Fruit fly (Drosophila melanogaster) whole organism, embryonic: ENCODE data around the gene Nse1.

Source experiments
- Ada2b ChIP-seq: fragments of 200-800 bp; sonication (Bioruptor generic); IDR thresholded peaks from 2 replicates; pipeline ENCODE4 v1.3.6; 2022; ENCODE audit warnings: missing biosample characterization, missing genetic modification characterization
- Antp ChIP-seq: fragments of 200-800 bp; sonication (Bioruptor generic); optimal IDR thresholded peaks from 3 replicates; lab custom pipeline; 2016; ENCODE audit warnings: missing biosample characterization, missing genetic modification characterization
- Atf-2 ChIP-seq: fragments of 200-800 bp; sonication (Bioruptor generic); optimal IDR thresholded peaks from 2 replicates; lab custom pipeline; 2016; ENCODE audit warnings: missing biosample characterization, missing genetic modification characterization
- B-H2 ChIP-seq: fragments of 200-800 bp; sonication (Bioruptor generic); optimal IDR thresholded peaks from 2 replicates; lab custom pipeline; 2018; ENCODE audit warnings: missing biosample characterization, mild to moderate bottlenecking, missing genetic modification characterization
- CG11398 ChIP-seq: fragments of 200-800 bp; sonication (Bioruptor generic); optimal IDR thresholded peaks from 2 replicates; lab custom pipeline; 2016; ENCODE audit warnings: missing biosample characterization, missing genetic modification characterization
- CG12299 ChIP-seq: fragments of 200-800 bp; sonication (Bioruptor generic); optimal IDR thresholded peaks from 2 replicates; lab custom pipeline; 2018; ENCODE audit warnings: missing biosample characterization, mild to moderate bottlenecking, missing genetic modification characterization
- CG13287 ChIP-seq: fragments of 200-800 bp; sonication (Bioruptor generic); IDR thresholded peaks from 2 replicates; pipeline ENCODE4 v1.3.6; 2022; ENCODE audit warnings: missing biosample characterization, missing genetic modification characterization; ENCODE audit not compliant: partially characterized antibody
- CG15696 ChIP-seq: fragments of 200-800 bp; sonication (Bioruptor generic); optimal IDR thresholded peaks from 2 replicates; lab custom pipeline; 2019; ENCODE audit warnings: missing biosample characterization, mild to moderate bottlenecking, missing genetic modification characterization, moderate library complexity
- CG1647 ChIP-seq: fragments of 200-800 bp; sonication (Bioruptor generic); optimal IDR thresholded peaks from 3 replicates; lab custom pipeline; 2016; ENCODE audit warnings: missing biosample characterization, missing genetic modification characterization
- CG17359 ChIP-seq: fragments of 200-800 bp; sonication (Bioruptor generic); optimal IDR thresholded peaks from 3 replicates; lab custom pipeline; 2018; ENCODE audit warnings: missing biosample characterization, mild to moderate bottlenecking, missing genetic modification characterization, moderate library complexity
- CG2202 ChIP-seq: fragments of 200-800 bp; sonication (Bioruptor generic); optimal IDR thresholded peaks from 2 replicates; lab custom pipeline; 2018; ENCODE audit warnings: missing biosample characterization, mild to moderate bottlenecking, missing genetic modification characterization
- CG2712 ChIP-seq: fragments of 200-800 bp; optimal IDR thresholded peaks from 3 replicates; lab custom pipeline; 2019; ENCODE audit warnings: missing biosample characterization, mild to moderate bottlenecking, missing genetic modification characterization, moderate library complexity
- CG30403 ChIP-seq: fragments of 200-800 bp; sonication (Bioruptor generic); optimal IDR thresholded peaks from 3 replicates; lab custom pipeline; 2016; ENCODE audit warnings: missing biosample characterization, missing genetic modification characterization
- CG33213 ChIP-seq: fragments of 200-800 bp; sonication (Bioruptor generic); optimal IDR thresholded peaks from 3 replicates; lab custom pipeline; 2016; ENCODE audit warnings: missing biosample characterization, missing genetic modification characterization
- CG42726 ChIP-seq: fragments of 200-800 bp; sonication (Bioruptor generic); IDR thresholded peaks from 2 replicates; pipeline ENCODE4 v1.3.6; 2022; ENCODE audit warnings: missing biosample characterization, missing genetic modification characterization; ENCODE audit not compliant: partially characterized antibody
- CG6683 ChIP-seq: fragments of 200-800 bp; sonication (Bioruptor generic); optimal IDR thresholded peaks from 2 replicates; lab custom pipeline; 2017; ENCODE audit warnings: missing biosample characterization, mild to moderate bottlenecking, missing genetic modification characterization, missing genetic modification reagents
- CG7372 ChIP-seq: fragments of 200-800 bp; sonication (Bioruptor generic); IDR thresholded peaks from 2 replicates; pipeline ENCODE4 v1.3.6; 2022; ENCODE audit warnings: missing biosample characterization, missing genetic modification characterization
- CG7745 ChIP-seq: fragments of 200-800 bp; sonication (Bioruptor generic); optimal IDR thresholded peaks from 2 replicates; lab custom pipeline; 2018; ENCODE audit warnings: missing biosample characterization, mild to moderate bottlenecking, missing genetic modification characterization, moderate library complexity
- CG8089 ChIP-seq: fragments of 200-800 bp; sonication (Bioruptor generic); optimal IDR thresholded peaks from 3 replicates; lab custom pipeline; 2016; ENCODE audit warnings: missing biosample characterization, missing genetic modification characterization
- CHES-1-like ChIP-seq: fragments of 200-800 bp; sonication (Bioruptor generic); optimal IDR thresholded peaks from 2 replicates; lab custom pipeline; 2016; ENCODE audit warnings: missing biosample characterization, missing genetic modification characterization
- Camta ChIP-seq: fragments of 200-800 bp; sonication (Bioruptor generic); optimal IDR thresholded peaks from 2 replicates; lab custom pipeline; 2016; ENCODE audit warnings: missing biosample characterization, missing genetic modification characterization
- Dbx ChIP-seq: fragments of 200-800 bp; sonication (Bioruptor generic); IDR thresholded peaks from 3 replicates; pipeline ENCODE4 v1.3.6; 2022; ENCODE audit warnings: missing biosample characterization, missing genetic modification characterization
- Dfd ChIP-seq, 2 experiments: fragments of >200 bp; optimal IDR thresholded peaks; 2 replicates each; lab custom pipeline; 2017; ENCODE audit warnings: missing biosample characterization in 2 of 2, missing genetic modification characterization in 2 of 2
- ERR ChIP-seq: fragments of 200-800 bp; sonication (Bioruptor generic); optimal IDR thresholded peaks from 2 replicates; lab custom pipeline; 2016; ENCODE audit warnings: missing biosample characterization, missing genetic modification characterization
- Ets65A ChIP-seq: fragments of 200-800 bp; sonication (Bioruptor generic); peaks from one replicate; lab custom pipeline; 2016; ENCODE audit warnings: missing biosample characterization, missing genetic modification characterization
- Hr51 ChIP-seq, 2 experiments: fragments of 200-800 bp; sonication (Bioruptor generic); optimal IDR thresholded peaks; 2 replicates in 1 of 2; 3 replicates in 1 of 2; lab custom pipeline; 2016 to 2018; ENCODE audit warnings: missing biosample characterization in 2 of 2, missing genetic modification characterization in 2 of 2, mild to moderate bottlenecking in 1 of 2, moderate library complexity in 1 of 2
- NC2α ChIP-seq: fragments of 200-800 bp; sonication (Bioruptor generic); optimal IDR thresholded peaks from 2 replicates; lab custom pipeline; 2016; ENCODE audit warnings: missing biosample characterization, missing genetic modification characterization
- Neu2 ChIP-seq: fragments of 200-800 bp; sonication (Bioruptor generic); optimal IDR thresholded peaks from 3 replicates; lab custom pipeline; 2016; ENCODE audit warnings: missing biosample characterization, missing genetic modification characterization, borderline replicate concordance
- Opbp ChIP-seq: fragments of 200-800 bp; sonication (Bioruptor generic); IDR thresholded peaks from 3 replicates; pipeline ENCODE4 v1.3.6; 2022; ENCODE audit warnings: missing biosample characterization, missing genetic modification characterization; ENCODE audit not compliant: partially characterized antibody
- abd-A ChIP-seq: fragments of 200-800 bp; sonication (Bioruptor generic); optimal IDR thresholded peaks from 3 replicates; lab custom pipeline; 2019; ENCODE audit warnings: missing biosample characterization, mild to moderate bottlenecking, missing genetic modification characterization, moderate library complexity
- az2 ChIP-seq: fragments of 200-800 bp; sonication (Bioruptor generic); optimal IDR thresholded peaks from 3 replicates; lab custom pipeline; 2016; ENCODE audit warnings: missing biosample characterization, missing genetic modification characterization
- bab2 ChIP-seq: fragments of 200-800 bp; sonication (Bioruptor generic); optimal IDR thresholded peaks from 2 replicates; lab custom pipeline; 2016; ENCODE audit warnings: missing biosample characterization, missing genetic modification characterization
- cad ChIP-seq: fragments of >200 bp; optimal IDR thresholded peaks from 2 replicates; lab custom pipeline; 2017; ENCODE audit warnings: missing biosample characterization, missing genetic modification characterization
- croc ChIP-seq: fragments of 200-800 bp; sonication (Bioruptor generic); conservative IDR thresholded peaks from 3 replicates; pipeline ENCODE4 v1.3.6; 2022; ENCODE audit warnings: missing biosample characterization, missing genetic modification characterization
- eve ChIP-seq, 2 experiments: fragments of >200 bp; optimal IDR thresholded peaks; 2 replicates each; lab custom pipeline; 2017; ENCODE audit warnings: missing biosample characterization in 2 of 2, missing genetic modification characterization in 2 of 2
- gsb-n ChIP-seq: fragments of 200-800 bp; sonication (Bioruptor generic); optimal IDR thresholded peaks from 3 replicates; lab custom pipeline; 2018; ENCODE audit warnings: missing biosample characterization, mild to moderate bottlenecking, missing genetic modification characterization
- hb ChIP-seq: fragments of 200-800 bp; sonication (Bioruptor generic); IDR thresholded peaks from 3 replicates; pipeline ENCODE4 v1.3.6; 2022; ENCODE audit warnings: missing biosample characterization, missing genetic modification characterization; ENCODE audit not compliant: partially characterized antibody
- her ChIP-seq: fragments of 200-800 bp; sonication (Bioruptor generic); optimal IDR thresholded peaks from 2 replicates; lab custom pipeline; 2016; ENCODE audit warnings: missing biosample characterization, missing genetic modification characterization
- insv ChIP-seq, 2 experiments: fragments of 200-800 bp; sonication (Bioruptor generic); optimal IDR thresholded peaks; 3 replicates each; lab custom pipeline; 2016 to 2018; ENCODE audit warnings: missing biosample characterization in 2 of 2, missing genetic modification characterization in 2 of 2
- jigr1 ChIP-seq: fragments of 200-800 bp; sonication (Bioruptor generic); IDR thresholded peaks from 3 replicates; pipeline ENCODE4 v1.3.6; 2022; ENCODE audit warnings: missing biosample characterization, missing genetic modification characterization
- jumu ChIP-seq: fragments of 200-800 bp; sonication (Bioruptor generic); optimal IDR thresholded peaks from 3 replicates; lab custom pipeline; 2016; ENCODE audit warnings: missing biosample characterization, missing genetic modification characterization
- kni ChIP-seq: fragments of 200-800 bp; sonication (Bioruptor generic); optimal IDR thresholded peaks from 3 replicates; lab custom pipeline; 2017; ENCODE audit warnings: mild to moderate bottlenecking, missing biosample characterization, missing genetic modification reagents, missing genetic modification characterization
- mld ChIP-seq: fragments of 200-800 bp; sonication (Bioruptor generic); IDR thresholded peaks from 3 replicates; pipeline ENCODE4 v1.3.6; 2022; ENCODE audit warnings: missing biosample characterization, missing genetic modification characterization; ENCODE audit not compliant: partially characterized antibody
- p53 ChIP-seq: fragments of 200-800 bp; sonication (Bioruptor generic); optimal IDR thresholded peaks from 2 replicates; lab custom pipeline; 2016; ENCODE audit warnings: missing biosample characterization, missing genetic modification characterization
- peb ChIP-seq: fragments of 200-800 bp; sonication (Bioruptor generic); IDR thresholded peaks from 2 replicates; pipeline ENCODE4 v1.3.6; 2022; ENCODE audit warnings: missing biosample characterization, missing genetic modification characterization
- row ChIP-seq: fragments of 200-800 bp; sonication (Bioruptor generic); IDR thresholded peaks from 3 replicates; pipeline ENCODE4 v1.3.6; 2022; ENCODE audit warnings: missing biosample characterization, missing genetic modification characterization
- sisA ChIP-seq: fragments of 200-800 bp; sonication (Bioruptor generic); IDR thresholded peaks from 2 replicates; pipeline ENCODE4 v1.3.6; 2022; ENCODE audit warnings: missing biosample characterization, missing genetic modification characterization
- sr ChIP-seq: fragments of 200-800 bp; sonication (Bioruptor generic); IDR thresholded peaks from 3 replicates; pipeline ENCODE4 v1.3.6; 2022; ENCODE audit warnings: missing biosample characterization, missing genetic modification characterization

Nse1 gene

DNA sequence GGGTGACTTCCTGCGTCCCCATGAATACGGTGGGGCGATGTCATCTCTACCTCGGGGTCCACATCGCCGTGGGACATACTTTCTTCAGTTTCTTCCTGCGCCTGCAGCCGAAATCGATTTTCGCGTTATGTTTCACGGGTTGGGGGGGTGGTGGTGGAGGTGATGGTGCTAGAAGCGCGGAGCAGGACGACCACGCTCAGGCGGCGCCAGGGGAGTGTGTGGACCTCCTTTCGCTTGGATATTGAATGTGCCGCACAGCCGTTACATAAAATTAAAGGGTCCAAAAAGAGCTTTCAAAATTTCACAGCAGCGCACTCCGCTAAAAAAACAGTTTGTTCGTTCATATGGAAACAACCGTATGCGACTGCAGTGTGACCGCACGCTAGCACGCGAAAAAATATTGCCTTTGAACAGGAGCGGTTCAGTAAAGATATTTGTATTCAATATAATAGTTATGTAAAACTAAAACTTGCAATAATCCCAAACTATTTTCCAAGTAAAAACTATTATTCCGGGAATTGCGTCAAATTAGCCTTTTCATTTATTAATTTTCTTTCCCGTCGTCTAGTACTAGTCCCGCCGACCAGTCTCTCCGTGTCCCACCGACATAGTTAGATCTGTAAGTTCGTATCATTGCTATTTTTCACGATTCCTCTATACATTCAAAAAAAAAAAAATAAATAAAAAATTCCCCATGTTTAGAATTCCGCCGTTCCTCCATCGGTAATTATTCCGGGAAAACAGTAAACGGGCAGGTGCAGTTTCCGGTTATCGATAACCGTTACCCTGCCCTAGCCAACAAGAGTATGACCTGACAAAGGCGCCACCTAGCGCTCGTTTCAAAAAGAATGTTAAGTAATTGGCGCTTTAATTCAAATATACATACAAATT is 6.8 kb upstream of the Nse1 start, which contains the start of gene Nhe3 (continued):
- TF ChIP-seq row (GFP tag; lab: Robert Waterston, UW), result peak; percentile 95
- peak; percentile 89 for TF ChIP-seq Dbx
- TF ChIP-seq CG13287 (GFP tag; lab: Robert Waterston, UW), result peak; percentile 47; the same call in 1 of the 2 replicates
- peak; percentile 67 for TF ChIP-seq B-H2 (GFP tag; lab: Kevin White, UChicago)
- TF ChIP-seq CG2202 (tag; lab: Kevin White, UChicago), result peak; percentile 36
- peak; percentile 37 for TF ChIP-seq her (GFP tag; lab: Kevin White, UChicago)
- TF ChIP-seq hb (GFP tag; lab: Robert Waterston, UW), result no peak
- TF ChIP-seq CG30403, result peak; percentile 92
- TF ChIP-seq Neu2 (GFP tag; lab: Kevin White, UChicago), result no peak
- peak; percentile 70 for TF ChIP-seq CG1647 (GFP tag; lab: Kevin White, UChicago)
- TF ChIP-seq jigr1 (GFP tag; lab: Robert Waterston, UW), result peak; percentile 37; the same call in 1 of the 3 replicates
- peak; percentile 60 for TF ChIP-seq Camta (GFP tag; lab: Kevin White, UChicago)
- TF ChIP-seq az2, result peak; percentile 82
- peak; percentile 32; the same call in 1 of the 2 replicates for TF ChIP-seq peb (GFP tag; lab: Robert Waterston, UW)
- 0 out of 3 replicates have a peak, but pooled peaks have one; percentile 54 for TF ChIP-seq mld
- no peak for TF ChIP-seq CG42726 (GFP tag; lab: Robert Waterston, UW)
- peak; percentile 96 for TF ChIP-seq Ets65A (GFP tag; lab: Kevin White, UChicago)
- peak; percentile 86 for TF ChIP-seq CHES-1-like (GFP tag; lab: Kevin White, UChicago)
- TF ChIP-seq kni (GFP tag; lab: Kevin White, UChicago), result no peak
- peak; percentile 64 for TF ChIP-seq Opbp (GFP tag; lab: Robert Waterston, UW)
- TF ChIP-seq Ada2b (GFP tag; lab: Robert Waterston, UW), result peak; percentile 66
- TF ChIP-seq insv (GFP tag; optimal IDR thresholded peaks at IDR 0.05; lab: Kevin White, UChicago), result peak in 1 of 2 experiments; percentile 29
- TF ChIP-seq sr (GFP tag; lab: Robert Waterston, UW), result 0 out of 3 replicates have a peak, but pooled peaks have one; percentile 15
- TF ChIP-seq croc (GFP tag; lab: Robert Waterston, UW), result peak; percentile 70
- TF ChIP-seq CG2712, result peak; percentile 82
- TF ChIP-seq sisA (GFP tag; lab: Robert Waterston, UW), result peak; percentile 84
- TF ChIP-seq CG6683 (GFP tag; lab: Kevin White, UChicago), result peak; percentile 18
- TF ChIP-seq NC2α, result peak; percentile 58
- TF ChIP-seq Hr51 (GFP tag; optimal IDR thresholded peaks at IDR 0.05; lab: Kevin White, UChicago), result peak; percentile 32 to 82
- TF ChIP-seq CG17359 (tag; lab: Kevin White, UChicago), result peak; percentile 73
- TF ChIP-seq Antp (GFP tag; lab: Kevin White, UChicago), result peak; percentile 77
- peak; percentile 69 for TF ChIP-seq gsb-n (tag; lab: Kevin White, UChicago)
- TF ChIP-seq jumu, result peak; percentile 80
- TF ChIP-seq CG11398, result peak; percentile 28
- TF ChIP-seq ERR, result peak; percentile 67
- peak; percentile 74 for TF ChIP-seq CG7372 (GFP tag; lab: Robert Waterston, UW)
- peak; percentile 42 for TF ChIP-seq CG33213
- no peak for TF ChIP-seq Dfd (GFP tag; optimal IDR thresholded peaks at IDR 0.05; lab: Kevin White, UChicago)
- TF ChIP-seq p53 (GFP tag; lab: Kevin White, UChicago), result no peak
- TF ChIP-seq CG7745, result no peak
- peak; percentile 72 for TF ChIP-seq Atf-2
- no peak for TF ChIP-seq cad
- TF ChIP-seq abd-A (tag; lab: Kevin White, UChicago), result no peak
- no peak for TF ChIP-seq eve (GFP tag; optimal IDR thresholded peaks at IDR 0.05; lab: Kevin White, UChicago)
- TF ChIP-seq CG12299 (tag; lab: Kevin White, UChicago), result peak; percentile 67
- TF ChIP-seq bab2 (GFP tag; lab: Kevin White, UChicago), result peak; percentile 88
- TF ChIP-seq CG8089, result peak; percentile 51
- peak; percentile 72 for TF ChIP-seq CG15696 (tag; lab: Kevin White, UChicago)
